Fruit fly (Drosophila melanogaster): Measurements from ENCODE around the gene CG13050.

- TF ChIP-seq slbo (GFP tag; IDR thresholded peaks at IDR 0.05) (no peak), insv (GFP tag; optimal IDR thresholded peaks at IDR 0.05) (no peak), slou (GFP tag; optimal IDR thresholded peaks at IDR 0.05) (no peak), CG8478 (optimal IDR thresholded peaks at IDR 0.05) (no peak), CG33557 (GFP tag; optimal IDR thresholded peaks at IDR 0.05) (no peak), CG4730 (GFP tag; IDR thresholded peaks at IDR 0.05) (no peak), ci (GFP tag; IDR thresholded peaks at IDR 0.05) (no peak), Ets65A (GFP tag) (no peak), CG32532 (GFP tag; IDR thresholded peaks at IDR 0.05) (no peak), Lpt (GFP tag; optimal IDR thresholded peaks at IDR 0.05) (no peak)
These were observed 47.6 kb upstream of the CG13050 start, which contains the start of the genes CG13040 and CG13039 for dm6 chr3L:16326657-16327056.

All from whole organism, embryonic.